Worm (Caenorhabditis elegans): ENCODE results near the gene ccch-3.

DNA sequence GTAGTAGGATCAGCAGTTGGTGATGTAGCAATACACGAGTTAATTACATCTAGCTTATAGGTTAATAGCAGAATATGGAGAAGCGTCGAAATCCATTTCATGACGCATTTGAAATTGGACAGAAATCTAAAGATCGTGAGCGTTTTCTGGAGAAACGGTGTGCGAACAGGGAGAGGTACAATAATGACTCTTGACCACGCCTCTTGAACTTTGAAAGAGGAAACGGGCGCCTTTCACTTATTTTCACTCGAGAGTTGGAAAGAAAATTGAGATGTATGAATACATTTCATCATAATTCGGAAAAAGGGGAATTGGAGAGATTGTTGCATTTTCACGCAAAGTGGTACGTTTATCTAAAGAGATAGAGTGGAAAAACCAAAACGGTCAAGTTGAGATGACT, 29.7 kb downstream of the ccch-3 start, which contains the start of gene F56H9.6:
- TF ChIP-seq unc-86 (tag; optimal IDR thresholded peaks at IDR 0.05): no peak
- TF ChIP-seq nhr-76 (tag; optimal IDR thresholded peaks at IDR 0.05): no peak
- TF ChIP-seq egl-13 (tag; optimal IDR thresholded peaks at IDR 0.05): no peak
- TF ChIP-seq ztf-4 (tag; optimal IDR thresholded peaks at IDR 0.05): no peak
- TF ChIP-seq lin-39 (tag; optimal IDR thresholded peaks at IDR 0.05): no peak
- TF ChIP-seq fos-1 (tag; optimal IDR thresholded peaks at IDR 0.05): no peak
